Fruit fly (Drosophila melanogaster): Measurements from ENCODE around the gene Elp4.

Gene Elp4

dm6 chr2L:5547288-5547777, 23.4 kb downstream of the Elp4 start:
- TF ChIP-seq Mio (GFP tag; optimal IDR thresholded peaks at IDR 0.05) (no peak), Dif (GFP tag; optimal IDR thresholded peaks at IDR 0.05; ENCODE audit: partially characterized antibody) (peak; percentile 13), rgr (GFP tag; optimal IDR thresholded peaks at IDR 0.05) (peak; percentile 67), CG9705 (GFP tag; optimal IDR thresholded peaks at IDR 0.05) (no peak)

dm6 chr2L:5550735-5551134, 26.8 kb downstream of the Elp4 start, which contains the start of gene CG14014:
CG14014 (minus strand) TSS chr2L:5550835.
- TF ChIP-seq psq (GFP tag; optimal IDR thresholded peaks at IDR 0.05) = no peak
- no peak for TF ChIP-seq GATAd (GFP tag; optimal IDR thresholded peaks at IDR 0.05)
- no peak for TF ChIP-seq Hr78 (GFP tag; optimal IDR thresholded peaks at IDR 0.05)
- no peak for TF ChIP-seq sv (GFP tag; optimal IDR thresholded peaks at IDR 0.05)
- no peak for TF ChIP-seq Mio (GFP tag; optimal IDR thresholded peaks at IDR 0.05)
- no peak for TF ChIP-seq Myc (optimal IDR thresholded peaks at IDR 0.05)
- no peak for TF ChIP-seq Sp1 (GFP tag; optimal IDR thresholded peaks at IDR 0.05)
- no peak for TF ChIP-seq br (GFP tag; optimal IDR thresholded peaks at IDR 0.05)
- TF ChIP-seq dmrt93B (GFP tag; optimal IDR thresholded peaks at IDR 0.05) = no peak
- TF ChIP-seq dsf (GFP tag; optimal IDR thresholded peaks at IDR 0.05; ENCODE audit: borderline replicate concordance) = no peak
- no peak for TF ChIP-seq Hr83 (GFP tag; optimal IDR thresholded peaks at IDR 0.05; ENCODE audit: poor library complexity, severe bottlenecking)
- TF ChIP-seq CG32264 (GFP tag; optimal IDR thresholded peaks at IDR 0.05) = no peak
- no peak for TF ChIP-seq fru (GFP tag; optimal IDR thresholded peaks at IDR 0.05)
- TF ChIP-seq h (GFP tag; optimal IDR thresholded peaks at IDR 0.05) = no peak
- no peak for TF ChIP-seq Vsx2 (GFP tag; optimal IDR thresholded peaks at IDR 0.05; ENCODE audit: partially characterized antibody)
- no peak for TF ChIP-seq CG9705 (GFP tag; optimal IDR thresholded peaks at IDR 0.05)
- no peak for TF ChIP-seq brk (GFP tag; optimal IDR thresholded peaks at IDR 0.05)
- TF ChIP-seq tai (GFP tag; optimal IDR thresholded peaks at IDR 0.05) = no peak
- no peak for TF ChIP-seq OdsH (GFP tag; optimal IDR thresholded peaks at IDR 0.05)

dm6 chr2L:5551538-5551937, 27.6 kb downstream of the Elp4 start, which contains the start of gene CG18269:
CG18269 (plus strand) TSS chr2L:5551838.
- no peak for TF ChIP-seq brk (GFP tag; optimal IDR thresholded peaks at IDR 0.05)
- TF ChIP-seq Hnf4 (GFP tag; optimal IDR thresholded peaks at IDR 0.05) = no peak
- no peak for TF ChIP-seq GATAd (GFP tag; optimal IDR thresholded peaks at IDR 0.05)
- TF ChIP-seq sv (GFP tag; optimal IDR thresholded peaks at IDR 0.05) = no peak
- no peak for TF ChIP-seq dmrt93B (GFP tag; optimal IDR thresholded peaks at IDR 0.05)
- no peak for TF ChIP-seq pan (optimal IDR thresholded peaks at IDR 0.05)
- no peak for TF ChIP-seq Jra (GFP tag; optimal IDR thresholded peaks at IDR 0.05)
- TF ChIP-seq dsf (GFP tag; optimal IDR thresholded peaks at IDR 0.05; ENCODE audit: borderline replicate concordance) = no peak
- TF ChIP-seq Abd-B (GFP tag; optimal IDR thresholded peaks at IDR 0.05) = no peak
- TF ChIP-seq N (GFP tag; optimal IDR thresholded peaks at IDR 0.05) = no peak
- no peak for TF ChIP-seq Myc (optimal IDR thresholded peaks at IDR 0.05)
- no peak for TF ChIP-seq Hr78 (GFP tag; optimal IDR thresholded peaks at IDR 0.05)
- TF ChIP-seq Hr83 (GFP tag; optimal IDR thresholded peaks at IDR 0.05; ENCODE audit: poor library complexity, severe bottlenecking) = no peak
- no peak for TF ChIP-seq dl (GFP tag; optimal IDR thresholded peaks at IDR 0.05; ENCODE audit: insufficient read depth in 1 of 2, partially characterized antibody in 2 of 2)

dm6 chr2L:5553750-5554149, 29.8 kb downstream of the Elp4 start, which contains the start of the genes CG14013 and CG14017:
CG14013 (minus strand) TSS chr2L:5553850.
CG14017 (plus strand) TSS chr2L:5553897.
- no peak for TF ChIP-seq CG32264 (GFP tag; optimal IDR thresholded peaks at IDR 0.05)
- TF ChIP-seq jim (GFP tag; optimal IDR thresholded peaks at IDR 0.05) = no peak
- TF ChIP-seq Jra (GFP tag; optimal IDR thresholded peaks at IDR 0.05) = no peak

- TF ChIP-seq CG32264 (GFP tag; optimal IDR thresholded peaks at IDR 0.05) (no peak), GATAd (GFP tag; optimal IDR thresholded peaks at IDR 0.05) (no peak), ey (GFP tag; optimal IDR thresholded peaks at IDR 0.05) (no peak), Vsx2 (GFP tag; optimal IDR thresholded peaks at IDR 0.05; ENCODE audit: partially characterized antibody) (no peak), jim (GFP tag; optimal IDR thresholded peaks at IDR 0.05) (no peak), Rel (GFP tag; optimal IDR thresholded peaks at IDR 0.05) (no peak), Rel (tag; optimal IDR thresholded peaks at IDR 0.05) (no peak), Jra (GFP tag; optimal IDR thresholded peaks at IDR 0.05) (no peak)
Observed at dm6 chr2L:5554818-5555217, 30.9 kb downstream of the Elp4 start, which contains the start of gene GluRIIA. GluRIIA (plus strand) TSS chr2L:5555072.
